Fruit fly (Drosophila melanogaster): ENCODE measurements around the gene ATPsynbetaL.

Gene ATPsynbetaL

DNA sequence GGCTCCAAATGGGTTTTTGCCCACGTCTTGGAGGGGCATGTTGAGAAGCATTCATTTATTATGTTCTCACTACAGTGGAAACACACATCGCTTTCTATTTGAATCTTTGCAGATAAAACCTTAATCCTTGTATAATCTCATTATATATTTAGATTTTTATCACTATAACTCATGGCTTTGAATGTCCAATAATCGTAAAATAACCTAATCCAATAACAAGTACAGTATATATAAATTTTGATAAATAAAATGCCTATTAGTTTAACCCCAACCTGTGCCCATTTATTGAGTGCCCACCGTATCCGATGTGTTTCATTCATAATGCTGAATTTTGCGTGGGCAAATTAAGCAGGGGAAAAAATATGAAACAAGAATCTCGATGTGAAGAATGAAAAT is 48.9 kb downstream of the ATPsynbetaL start (continued):
- TF ChIP-seq tgo (GFP tag; IDR thresholded peaks at IDR 0.05), result peak; percentile 22; the same call in 1 of the 3 replicates
- TF ChIP-seq CG1024 (GFP tag; IDR thresholded peaks at IDR 0.05), result no peak
- TF ChIP-seq CG10431 (GFP tag; optimal IDR thresholded peaks at IDR 0.05), result no peak
- TF ChIP-seq CG8281 (tag; optimal IDR thresholded peaks at IDR 0.05), result peak; percentile 18
- peak; percentile 44 for TF ChIP-seq CG30403 (GFP tag; optimal IDR thresholded peaks at IDR 0.05)
- no peak for TF ChIP-seq Dll (GFP tag; IDR thresholded peaks at IDR 0.05; ENCODE audit: partially characterized antibody)
- no peak for TF ChIP-seq D (optimal IDR thresholded peaks at IDR 0.05)
- TF ChIP-seq D (GFP tag; optimal IDR thresholded peaks at IDR 0.05), result no peak
- TF ChIP-seq bigmax (GFP tag; optimal IDR thresholded peaks at IDR 0.05), result no peak
- TF ChIP-seq jing (GFP tag; optimal IDR thresholded peaks at IDR 0.05), result no peak
- TF ChIP-seq Nf-YB (GFP tag; optimal IDR thresholded peaks at IDR 0.05), result no peak
- TF ChIP-seq pzg (GFP tag; optimal IDR thresholded peaks at IDR 0.05), result no peak
- no peak for TF ChIP-seq CG31365 (tag; optimal IDR thresholded peaks at IDR 0.05)
- TF ChIP-seq CG17829 (tag; optimal IDR thresholded peaks at IDR 0.05), result no peak
- TF ChIP-seq CG17802 (tag; optimal IDR thresholded peaks at IDR 0.05), result no peak
- 0 out of 4 replicates have a peak, but pooled peaks have one; percentile 13 for TF ChIP-seq Gug (GFP tag; IDR thresholded peaks at IDR 0.05)
- no peak for TF ChIP-seq Atf3 (GFP tag; optimal IDR thresholded peaks at IDR 0.05)
- TF ChIP-seq NfI (GFP tag; optimal IDR thresholded peaks at IDR 0.05), result peak; percentile 43
- peak; percentile 6 for TF ChIP-seq CG8924 (tag; optimal IDR thresholded peaks at IDR 0.05)
- TF ChIP-seq Dip3 (GFP tag; optimal IDR thresholded peaks at IDR 0.05), result no peak
- no peak for TF ChIP-seq CG10462 (GFP tag; optimal IDR thresholded peaks at IDR 0.05)
- no peak for TF ChIP-seq crol (GFP tag; IDR thresholded peaks at IDR 0.05)
- peak; percentile 37 for TF ChIP-seq caup (GFP tag; optimal IDR thresholded peaks at IDR 0.05; ENCODE audit: severe bottlenecking)
- peak; percentile 83 for TF ChIP-seq Ets65A (GFP tag)
- TF ChIP-seq bowl (GFP tag; IDR thresholded peaks at IDR 0.05), result no peak
- TF ChIP-seq Hmr (GFP tag; optimal IDR thresholded peaks at IDR 0.05), result peak; percentile 60
- peak; percentile 70; the same call in 2 of the 3 replicates for TF ChIP-seq dysf (GFP tag; IDR thresholded peaks at IDR 0.05)
- TF ChIP-seq lola (GFP tag; optimal IDR thresholded peaks at IDR 0.05), result peak in 1 of 3 experiments; percentile 12
- TF ChIP-seq Fer1 (GFP tag; optimal IDR thresholded peaks at IDR 0.05), result peak; percentile 71
- no peak for TF ChIP-seq CG10979 (tag; optimal IDR thresholded peaks at IDR 0.05)
- TF ChIP-seq gsb-n (tag; optimal IDR thresholded peaks at IDR 0.05), result no peak
- no peak for TF ChIP-seq toy (GFP tag; IDR thresholded peaks at IDR 0.05)
- no peak for TF ChIP-seq h (optimal IDR thresholded peaks at IDR 0.05)
- TF ChIP-seq wdn (GFP tag; IDR thresholded peaks at IDR 0.05), result no peak
- no peak for TF ChIP-seq CG12104 (GFP tag; optimal IDR thresholded peaks at IDR 0.05)
- TF ChIP-seq pho (GFP tag; optimal IDR thresholded peaks at IDR 0.05), result peak; percentile 5
- no peak for TF ChIP-seq ci (GFP tag; IDR thresholded peaks at IDR 0.05)
- TF ChIP-seq crp (GFP tag; optimal IDR thresholded peaks at IDR 0.05), result no peak
- TF ChIP-seq ken (GFP tag; IDR thresholded peaks at IDR 0.05), result no peak
- no peak for TF ChIP-seq CG15601 (tag; optimal IDR thresholded peaks at IDR 0.05)
- no peak for TF ChIP-seq fru (optimal IDR thresholded peaks at IDR 0.05)
- TF ChIP-seq gt (GFP tag; IDR thresholded peaks at IDR 0.05), result no peak
- no peak for TF ChIP-seq pan (optimal IDR thresholded peaks at IDR 0.05)
- TF ChIP-seq pan (GFP tag; optimal IDR thresholded peaks at IDR 0.05 in 1 of 2, IDR thresholded peaks at IDR 0.05 in 1 of 2), result peak in 1 of 2 experiments; percentile 51
- TF ChIP-seq CG17186 (GFP tag; optimal IDR thresholded peaks at IDR 0.05), result no peak
- TF ChIP-seq CG9817 (tag; optimal IDR thresholded peaks at IDR 0.05), result peak; percentile 60
- no peak for TF ChIP-seq D19A (tag; optimal IDR thresholded peaks at IDR 0.05)
- no peak for TF ChIP-seq onecut (GFP tag; IDR thresholded peaks at IDR 0.05)
- no peak for TF ChIP-seq CG3065 (GFP tag; optimal IDR thresholded peaks at IDR 0.05)
- peak; percentile 37 for TF ChIP-seq CG12659 (GFP tag; optimal IDR thresholded peaks at IDR 0.05)
- no peak for TF ChIP-seq stc (GFP tag; IDR thresholded peaks at IDR 0.05)
- no peak for TF ChIP-seq CG12236 (GFP tag; optimal IDR thresholded peaks at IDR 0.05)
- TF ChIP-seq sens (GFP tag), result no peak

All from whole organism, embryonic.